Worm (Caenorhabditis elegans): ENCODE data around the gene ccdc-149.

The ccdc-149 gene

ce11 chrX:11468814-11469213 is 42.4 kb downstream of the ccdc-149 start (continued):
- no peak for TF ChIP-seq attf-4 (tag; optimal IDR thresholded peaks at IDR 0.05)
- TF ChIP-seq lin-1 (GFP tag; IDR thresholded peaks at IDR 0.05), result no peak
- peak; percentile 62 for TF ChIP-seq hlh-30 (tag; optimal IDR thresholded peaks at IDR 0.05; ENCODE audit: insufficient read depth)
- TF ChIP-seq jun-1 (tag; optimal IDR thresholded peaks at IDR 0.05), result no peak
- TF ChIP-seq nhr-48 (tag; optimal IDR thresholded peaks at IDR 0.05), result no peak
- no peak for TF ChIP-seq hlh-11 (tag; optimal IDR thresholded peaks at IDR 0.05)
- no peak for TF ChIP-seq mxl-2 (GFP tag; conservative IDR thresholded peaks at IDR 0.05)
- no peak for TF ChIP-seq arid-1 (GFP tag; conservative IDR thresholded peaks at IDR 0.05)
- no peak for TF ChIP-seq nhr-77 (tag; optimal IDR thresholded peaks at IDR 0.05)
- TF ChIP-seq duxl-1 (tag; optimal IDR thresholded peaks at IDR 0.05; ENCODE audit: poor library complexity), result no peak
- no peak for TF ChIP-seq dmd-6 (GFP tag; IDR thresholded peaks at IDR 0.05)
- no peak for TF ChIP-seq daf-19 (GFP tag; conservative IDR thresholded peaks at IDR 0.05)
- no peak for TF ChIP-seq unc-62 (GFP tag; optimal IDR thresholded peaks at IDR 0.05 in 1 of 2)
- TF ChIP-seq unc-62 (tag; optimal IDR thresholded peaks at IDR 0.05), result no peak
- TF ChIP-seq lin-15B (tag; optimal IDR thresholded peaks at IDR 0.05), result no peak
- TF ChIP-seq nhr-41 (GFP tag; IDR thresholded peaks at IDR 0.05), result no peak
- TF ChIP-seq lir-3 (tag; optimal IDR thresholded peaks at IDR 0.05), result no peak
- no peak for TF ChIP-seq vab-7 (GFP tag; IDR thresholded peaks at IDR 0.05)
- no peak for TF ChIP-seq Y5F2A.4 (GFP tag; optimal IDR thresholded peaks at IDR 0.05)
- TF ChIP-seq nhr-76 (tag; optimal IDR thresholded peaks at IDR 0.05), result no peak
- TF ChIP-seq ctbp-1 (GFP tag; IDR thresholded peaks at IDR 0.05), result peak; percentile 40; the same call in 1 of the 2 replicates
- no peak for TF ChIP-seq zag-1 (tag; optimal IDR thresholded peaks at IDR 0.05)
- no peak for TF ChIP-seq lin-39 (tag; optimal IDR thresholded peaks at IDR 0.05)
- TF ChIP-seq ceh-32 (tag; optimal IDR thresholded peaks at IDR 0.05; ENCODE audit: poor library complexity), result no peak
- TF ChIP-seq ceh-62 (tag; optimal IDR thresholded peaks at IDR 0.05), result no peak
- no peak for TF ChIP-seq T20F7.1 (GFP tag; optimal IDR thresholded peaks at IDR 0.05)
- TF ChIP-seq nhr-11 (tag; optimal IDR thresholded peaks at IDR 0.05), result no peak
- no peak for TF ChIP-seq ztf-11 (tag; optimal IDR thresholded peaks at IDR 0.05)
- no peak for TF ChIP-seq daf-8 (GFP tag; IDR thresholded peaks at IDR 0.05)
- no peak for TF ChIP-seq snpc-1.2 (GFP tag; IDR thresholded peaks at IDR 0.05)
- TF ChIP-seq nhr-237 (tag; optimal IDR thresholded peaks at IDR 0.05), result no peak
- TF ChIP-seq nhr-111 (GFP tag; optimal IDR thresholded peaks at IDR 0.05), result no peak
- peak; percentile 93 for TF ChIP-seq aha-1 (tag)
- TF ChIP-seq nhr-25 (tag; optimal IDR thresholded peaks at IDR 0.05; ENCODE audit: borderline replicate concordance, insufficient read depth), result no peak
- no peak for TF ChIP-seq ZK546.5 (tag; optimal IDR thresholded peaks at IDR 0.05)
- no peak for TF ChIP-seq pqm-1 (tag; optimal IDR thresholded peaks at IDR 0.05)
- no peak for TF ChIP-seq F37D6.2 (tag; optimal IDR thresholded peaks at IDR 0.05)
- TF ChIP-seq lin-38 (GFP tag; IDR thresholded peaks at IDR 0.05), result no peak
- TF ChIP-seq dmd-8 (GFP tag; IDR thresholded peaks at IDR 0.05), result no peak
- no peak for TF ChIP-seq php-3 (GFP tag; IDR thresholded peaks at IDR 0.05)
- TF ChIP-seq hmg-1.1 (GFP tag; IDR thresholded peaks at IDR 0.05), result 0 out of 2 replicates have a peak, but pooled peaks have one; percentile 28
- no peak for TF ChIP-seq F49E8.2 (tag; optimal IDR thresholded peaks at IDR 0.05; ENCODE audit: borderline replicate concordance)
- no peak for TF ChIP-seq D1046.2 (GFP tag; IDR thresholded peaks at IDR 0.05)
- no peak for TF ChIP-seq tra-1 (GFP tag; IDR thresholded peaks at IDR 0.05)
- peak in 1 of 2 experiments; percentile 2 for TF ChIP-seq mdl-1 (tag; optimal IDR thresholded peaks at IDR 0.05)
- no peak for TF ChIP-seq mes-2 (tag; optimal IDR thresholded peaks at IDR 0.05; ENCODE audit: poor library complexity, severe bottlenecking)
- TF ChIP-seq zfp-2 (tag; optimal IDR thresholded peaks at IDR 0.05), result no peak
- 0 out of 2 replicates have a peak, but pooled peaks have one; percentile 28 for TF ChIP-seq madf-9 (GFP tag; conservative IDR thresholded peaks at IDR 0.05)

Measured in whole organism, L4 larva.